Worm (Caenorhabditis elegans) whole organism, L3 larva: ENCODE measurements around the gene gtf-2H2C.

Source experiments
- R02D3.7 ChIP-seq: fragments of 150-350 bp; optimal IDR thresholded peaks from 2 replicates; lab custom pipeline; 2014; ENCODE audit warnings: missing biosample characterization, missing genetic modification characterization
- ZK546.5 ChIP-seq: sonication (generic microtip); optimal IDR thresholded peaks from 2 replicates; lab custom pipeline; 2017; ENCODE audit warnings: missing biosample characterization, missing genetic modification characterization
- aly-2 ChIP-seq: fragments of 150-350 bp; optimal IDR thresholded peaks from 2 replicates; lab custom pipeline; 2014; ENCODE audit warnings: missing biosample characterization, missing genetic modification characterization
- ama-1 ChIP-seq: fragments of 150-350 bp; optimal IDR thresholded peaks from 2 replicates; lab custom pipeline; 2018
- ceh-16 ChIP-seq: sonication (generic microtip); optimal IDR thresholded peaks from 2 replicates; lab custom pipeline; 2017; ENCODE audit warnings: missing biosample characterization, missing genetic modification characterization
- ceh-28 ChIP-seq: fragments of 150-350 bp; optimal IDR thresholded peaks from 2 replicates; lab custom pipeline; 2014; ENCODE audit warnings: missing biosample characterization, missing genetic modification reagents, missing genetic modification characterization
- ceh-82 ChIP-seq: fragments of 150-350 bp; optimal IDR thresholded peaks from 2 replicates; lab custom pipeline; 2014; ENCODE audit warnings: missing biosample characterization, missing genetic modification characterization
- ceh-9 ChIP-seq: sonication (generic microtip); optimal IDR thresholded peaks from 2 replicates; lab custom pipeline; 2018; ENCODE audit warnings: missing biosample characterization, missing genetic modification characterization
- daf-12 ChIP-seq: fragments of 150-350 bp; optimal IDR thresholded peaks from 2 replicates; lab custom pipeline; 2014; ENCODE audit warnings: missing biosample characterization, missing genetic modification reagents, missing genetic modification characterization
- egl-27 ChIP-seq: sonication (generic microtip); optimal IDR thresholded peaks from 4 replicates; lab custom pipeline; 2017; ENCODE audit warnings: missing biosample characterization, missing genetic modification reagents, missing genetic modification characterization
- egl-5 ChIP-seq: fragments of 150-350 bp; optimal IDR thresholded peaks from 2 replicates; lab custom pipeline; 2017; ENCODE audit warnings: missing biosample characterization, missing genetic modification reagents, missing genetic modification characterization, inconsistent platforms
- elt-1 ChIP-seq: fragments of 150-350 bp; optimal IDR thresholded peaks from 2 replicates; lab custom pipeline; 2014; ENCODE audit warnings: missing biosample characterization, missing genetic modification characterization
- elt-2 ChIP-seq: sonication (generic microtip); optimal IDR thresholded peaks from 2 replicates; lab custom pipeline; 2016; ENCODE audit warnings: missing genetic modification reagents, mild to moderate bottlenecking, missing genetic modification characterization, missing compliant biosample characterization
- elt-3 ChIP-seq, 3 experiments: fragments of 150-350 bp in 1 of 3; sonication (generic microtip) in 2 of 3; optimal IDR thresholded peaks; 2 replicates in 2 of 3; 4 replicates in 1 of 3; lab custom pipeline; 2014 to 2017; ENCODE audit warnings: missing biosample characterization in 3 of 3, missing genetic modification characterization in 3 of 3
- eor-1 ChIP-seq, 2 experiments: fragments of 150-350 bp; optimal IDR thresholded peaks; 2 replicates each; lab custom pipeline; 2014 to 2018; ENCODE audit warnings: missing biosample characterization in 2 of 2, missing genetic modification characterization in 2 of 2
- fkh-10 ChIP-seq: sonication (generic microtip); optimal IDR thresholded peaks from 2 replicates; lab custom pipeline; 2017; ENCODE audit warnings: missing biosample characterization, missing genetic modification reagents, missing genetic modification characterization
- fkh-2 ChIP-seq: fragments of 150-350 bp; optimal IDR thresholded peaks from 2 replicates; lab custom pipeline; 2014; ENCODE audit warnings: missing biosample characterization, missing genetic modification reagents, missing genetic modification characterization
- fos-1 ChIP-seq: fragments of 150-350 bp; optimal IDR thresholded peaks from 2 replicates; lab custom pipeline; 2014; ENCODE audit warnings: missing biosample characterization, missing genetic modification characterization
- hmg-11 ChIP-seq: sonication (generic microtip); optimal IDR thresholded peaks from 2 replicates; lab custom pipeline; 2016; ENCODE audit warnings: missing genetic modification characterization, missing compliant biosample characterization
- jun-1 ChIP-seq: fragments of 150-350 bp; optimal IDR thresholded peaks from 2 replicates; lab custom pipeline; 2014; ENCODE audit warnings: missing biosample characterization, missing genetic modification reagents, missing genetic modification characterization
- lin-15B ChIP-seq: fragments of 150-350 bp; optimal IDR thresholded peaks from 2 replicates; lab custom pipeline; 2014; ENCODE audit warnings: missing biosample characterization, missing genetic modification characterization
- lin-39 ChIP-seq: fragments of 150-350 bp; optimal IDR thresholded peaks from 2 replicates; lab custom pipeline; 2018; ENCODE audit warnings: missing biosample characterization, missing genetic modification reagents, missing genetic modification characterization
- lsy-12 ChIP-seq: sonication (generic microtip); optimal IDR thresholded peaks from 2 replicates; lab custom pipeline; 2016; ENCODE audit warnings: mild to moderate bottlenecking, missing genetic modification characterization, missing compliant biosample characterization
- mdl-1 ChIP-seq: fragments of 150-350 bp; optimal IDR thresholded peaks from 2 replicates; lab custom pipeline; 2014; ENCODE audit warnings: missing biosample characterization, missing genetic modification characterization
- mml-1 ChIP-seq: fragments of 150-350 bp; sonication (generic microtip); optimal IDR thresholded peaks from 3 replicates; lab custom pipeline; 2014; ENCODE audit warnings: missing biosample characterization, missing genetic modification characterization
- nfya-1 ChIP-seq: sonication (generic microtip); optimal IDR thresholded peaks from 2 replicates; lab custom pipeline; 2017; ENCODE audit warnings: missing genetic modification characterization, mild to moderate bottlenecking, missing compliant biosample characterization, antibody characterized with exemption, moderate library complexity; ENCODE audit not compliant: insufficient read depth
- nhr-11 ChIP-seq: fragments of 150-350 bp; optimal IDR thresholded peaks from 2 replicates; lab custom pipeline; 2014; ENCODE audit warnings: missing biosample characterization, missing genetic modification characterization
- nhr-12 ChIP-seq: fragments of 150-350 bp; optimal IDR thresholded peaks from 2 replicates; lab custom pipeline; 2014; ENCODE audit warnings: missing biosample characterization, missing genetic modification characterization
- nhr-23 ChIP-seq: fragments of 150-350 bp; optimal IDR thresholded peaks from 2 replicates; lab custom pipeline; 2014; ENCODE audit warnings: missing biosample characterization, missing genetic modification reagents, missing genetic modification characterization
- nhr-237 ChIP-seq: fragments of 150-350 bp; optimal IDR thresholded peaks from 2 replicates; lab custom pipeline; 2014; ENCODE audit warnings: missing biosample characterization, missing genetic modification characterization
- nhr-25 ChIP-seq: sonication (generic microtip); optimal IDR thresholded peaks from 2 replicates; lab custom pipeline; 2017; ENCODE audit warnings: missing biosample characterization, missing genetic modification characterization
- nhr-28 ChIP-seq: fragments of 150-350 bp; optimal IDR thresholded peaks from 2 replicates; lab custom pipeline; 2014; ENCODE audit warnings: missing biosample characterization, missing genetic modification characterization
- nhr-43 ChIP-seq: sonication (generic microtip); optimal IDR thresholded peaks from 2 replicates; lab custom pipeline; 2016; ENCODE audit warnings: mild to moderate bottlenecking, missing genetic modification characterization, missing compliant biosample characterization; ENCODE audit not compliant: poor library complexity, severe bottlenecking
- nhr-67 ChIP-seq: fragments of 150-350 bp; optimal IDR thresholded peaks from 2 replicates; lab custom pipeline; 2014; ENCODE audit warnings: missing biosample characterization, missing genetic modification characterization
- nhr-76 ChIP-seq: fragments of 150-350 bp; sonication (generic microtip); optimal IDR thresholded peaks from 5 replicates; lab custom pipeline; 2014; ENCODE audit warnings: missing biosample characterization, missing genetic modification characterization
- nhr-77 ChIP-seq: fragments of 150-350 bp; optimal IDR thresholded peaks from 2 replicates; lab custom pipeline; 2014; ENCODE audit warnings: missing biosample characterization, missing genetic modification characterization
- pha-4 ChIP-seq: fragments of 150-350 bp; optimal IDR thresholded peaks from 2 replicates; lab custom pipeline; 2014; ENCODE audit warnings: missing biosample characterization, missing genetic modification reagents, missing genetic modification characterization
- pqm-1 ChIP-seq: fragments of 150-350 bp; optimal IDR thresholded peaks from 2 replicates; lab custom pipeline; 2017; ENCODE audit warnings: missing biosample characterization, missing genetic modification characterization, inconsistent platforms
- sea-2 ChIP-seq: fragments of 150-350 bp; sonication (generic microtip); optimal IDR thresholded peaks from 4 replicates; lab custom pipeline; 2014; ENCODE audit warnings: missing biosample characterization, missing genetic modification reagents, missing genetic modification characterization
- skn-1 ChIP-seq: fragments of 150-350 bp; optimal IDR thresholded peaks from 2 replicates; lab custom pipeline; 2014; ENCODE audit warnings: missing biosample characterization, missing genetic modification characterization
- snpc-4 ChIP-seq: fragments of 150-350 bp; optimal IDR thresholded peaks from 2 replicates; lab custom pipeline; 2014; ENCODE audit warnings: missing biosample characterization, missing genetic modification characterization
- tbx-2 ChIP-seq: sonication (generic microtip); optimal IDR thresholded peaks from 2 replicates; lab custom pipeline; 2016; ENCODE audit warnings: mild to moderate bottlenecking, missing genetic modification characterization, missing compliant biosample characterization
- unc-39 ChIP-seq: sonication (generic microtip); optimal IDR thresholded peaks from 4 replicates; lab custom pipeline; 2017; ENCODE audit warnings: missing biosample characterization, missing genetic modification characterization
- unc-62 ChIP-seq: fragments of 150-350 bp; sonication (generic microtip); optimal IDR thresholded peaks from 4 replicates; lab custom pipeline; 2014; ENCODE audit warnings: missing biosample characterization, missing genetic modification reagents, missing genetic modification characterization
- zag-1 ChIP-seq: fragments of 150-350 bp; optimal IDR thresholded peaks from 2 replicates; lab custom pipeline; 2014; ENCODE audit warnings: missing biosample characterization, missing genetic modification characterization
- ztf-11 ChIP-seq: fragments of 150-350 bp; optimal IDR thresholded peaks from 2 replicates; lab custom pipeline; 2014; ENCODE audit warnings: missing biosample characterization, missing genetic modification characterization
- ztf-4 ChIP-seq: fragments of 150-350 bp; optimal IDR thresholded peaks from 2 replicates; lab custom pipeline; 2014; ENCODE audit warnings: missing biosample characterization, missing genetic modification characterization

gtf-2H2C gene

ce11 chrIII:10097981-10098380, 7.4 kb upstream of the gtf-2H2C start, which contains the start of gene spop-1:
spop-1 (minus strand) TSS chrIII:10098081.
- TF ChIP-seq nhr-23 (tag; lab: Kevin White, UChicago) (no peak), nhr-67 (tag; lab: Kevin White, UChicago) (no peak), fos-1 (tag; lab: Kevin White, UChicago) (no peak), elt-2 (tag; lab: Kevin White, UChicago) (no peak), fkh-2 (tag; lab: Kevin White, UChicago) (no peak), R02D3.7 (tag; lab: Kevin White, UChicago) (no peak), ceh-16 (tag; lab: Kevin White, UChicago) (no peak), snpc-4 (tag; lab: Kevin White, UChicago) (no peak), egl-27 (no peak), ceh-28 (tag; lab: Kevin White, UChicago) (no peak), skn-1 (tag; lab: Kevin White, UChicago) (no peak), tbx-2 (no peak), nfya-1 (tag; lab: Kevin White, UChicago) (no peak), elt-3 (tag; optimal IDR thresholded peaks at IDR 0.05; lab: Kevin White, UChicago) (no peak), nhr-237 (tag; lab: Kevin White, UChicago) (no peak), elt-1 (tag; lab: Kevin White, UChicago) (no peak), ZK546.5 (tag; lab: Kevin White, UChicago) (no peak), aly-2 (tag; lab: Kevin White, UChicago) (no peak)
- TF ChIP-seq, all 47 proteins: peak for 0

DNA sequence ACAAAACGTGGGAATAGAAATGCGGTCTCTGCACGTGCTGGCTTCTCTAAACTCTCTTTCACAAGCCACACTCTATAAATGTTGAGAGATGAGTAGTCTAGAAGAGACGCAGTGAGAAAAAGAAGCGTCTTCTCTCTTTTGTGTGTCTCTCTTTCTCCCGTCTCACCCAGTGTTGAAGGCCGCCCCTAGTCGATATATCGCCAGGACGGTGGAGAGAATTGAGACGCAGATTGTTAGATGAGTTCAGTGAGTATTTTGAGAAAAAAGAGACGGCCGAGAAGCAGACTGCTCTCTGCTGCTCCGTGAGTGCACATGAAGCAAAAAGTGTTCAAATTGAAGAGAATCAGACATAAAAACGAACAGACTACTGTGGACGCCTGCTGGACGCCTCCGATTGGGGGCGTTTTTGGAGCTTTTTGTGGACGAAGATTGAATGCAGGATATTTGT, 6.0 kb upstream of the gtf-2H2C start:
- peak; percentile 83 for TF ChIP-seq lin-39 (tag; lab: Kevin White, UChicago)
- TF ChIP-seq daf-12 (tag; lab: Kevin White, UChicago): no peak
- TF ChIP-seq elt-2 (tag; lab: Kevin White, UChicago): peak; percentile 78
- peak; percentile 99 for TF ChIP-seq nfya-1 (tag; lab: Kevin White, UChicago)
- TF ChIP-seq mdl-1: peak; percentile 96
- peak; percentile 76 for TF ChIP-seq lsy-12 (tag; lab: Kevin White, UChicago)
- peak; percentile 76 for TF ChIP-seq lin-15B (tag; lab: Kevin White, UChicago)
- TF ChIP-seq nhr-76 (tag; lab: Kevin White, UChicago): no peak
- no peak for TF ChIP-seq elt-3 (tag; optimal IDR thresholded peaks at IDR 0.05; lab: Kevin White, UChicago)
- peak; percentile 95 for TF ChIP-seq ceh-28 (tag; lab: Kevin White, UChicago)
- TF ChIP-seq aly-2 (tag; lab: Kevin White, UChicago): no peak
- no peak for TF ChIP-seq ama-1 (lab: Kevin White, UChicago)
- TF ChIP-seq zag-1 (tag; lab: Kevin White, UChicago): peak; percentile 66
- TF ChIP-seq nhr-67 (tag; lab: Kevin White, UChicago): no peak
- TF ChIP-seq fkh-10 (GFP tag; lab: Kevin White, UChicago): no peak
- no peak for TF ChIP-seq nhr-237 (tag; lab: Kevin White, UChicago)
- TF ChIP-seq unc-39 (tag; lab: Kevin White, UChicago): no peak
- TF ChIP-seq ztf-11 (tag; lab: Kevin White, UChicago): no peak
- TF ChIP-seq egl-27: peak; percentile 47
- peak; percentile 72 for TF ChIP-seq pqm-1 (tag; lab: Kevin White, UChicago)
- peak; percentile 16 for TF ChIP-seq nhr-11
- TF ChIP-seq hmg-11: peak; percentile 99
- TF ChIP-seq nhr-23 (tag; lab: Kevin White, UChicago): peak; percentile 79
- no peak for TF ChIP-seq fkh-2 (tag; lab: Kevin White, UChicago)
- peak; percentile 62 for TF ChIP-seq skn-1 (tag; lab: Kevin White, UChicago)
- TF ChIP-seq fos-1 (tag; lab: Kevin White, UChicago): no peak
- TF ChIP-seq ceh-16 (tag; lab: Kevin White, UChicago): no peak
- peak; percentile 80 for TF ChIP-seq nhr-77 (tag; lab: Kevin White, UChicago)
- peak; percentile 96 for TF ChIP-seq unc-62 (GFP tag; lab: Kevin White, UChicago)
- peak; percentile 52 for TF ChIP-seq snpc-4 (tag; lab: Kevin White, UChicago)
- peak; percentile 96 for TF ChIP-seq pha-4
- TF ChIP-seq nhr-28 (tag; lab: Kevin White, UChicago): no peak
- TF ChIP-seq ceh-9 (tag; lab: Kevin White, UChicago): no peak
- peak; percentile 80 for TF ChIP-seq egl-5 (tag; lab: Kevin White, UChicago)
- TF ChIP-seq jun-1: peak; percentile 90
- peak; percentile 90 for TF ChIP-seq nhr-25 (tag; lab: Kevin White, UChicago)
- no peak for TF ChIP-seq ZK546.5 (tag; lab: Kevin White, UChicago)
- TF ChIP-seq nhr-43 (tag; lab: Kevin White, UChicago): peak; percentile 77
- no peak for TF ChIP-seq eor-1 (tag; optimal IDR thresholded peaks at IDR 0.05; lab: Kevin White, UChicago)
- TF ChIP-seq ceh-82 (tag; lab: Kevin White, UChicago): peak; percentile 85
- peak; percentile 67 for TF ChIP-seq tbx-2
- no peak for TF ChIP-seq mml-1
- TF ChIP-seq sea-2 (GFP tag; lab: Kevin White, UChicago): no peak
- TF ChIP-seq elt-1 (tag; lab: Kevin White, UChicago): peak; percentile 54
- no peak for TF ChIP-seq nhr-12 (tag; lab: Kevin White, UChicago)
- TF ChIP-seq ztf-4 (tag; lab: Kevin White, UChicago): no peak
- peak; percentile 77 for TF ChIP-seq R02D3.7 (tag; lab: Kevin White, UChicago)
